Fruit fly (Drosophila melanogaster) whole organism, pupa: ENCODE data around the gene CG9270.

Source experiments
- CG10348 ChIP-seq: fragments of 200-800 bp; sonication (Bioruptor generic); IDR thresholded peaks from 2 replicates; pipeline ENCODE4 v1.3.6; 2022; ENCODE audit warnings: missing biosample characterization, missing genetic modification characterization
- CG12605 ChIP-seq: fragments of 200-800 bp; sonication (Bioruptor generic); IDR thresholded peaks from 2 replicates; pipeline ENCODE4 v1.3.6; 2022; ENCODE audit warnings: missing biosample characterization, missing genetic modification characterization
- CG14655 ChIP-seq: fragments of 200-800 bp; sonication (Bioruptor generic); optimal IDR thresholded peaks from 3 replicates; lab custom pipeline; 2017; ENCODE audit warnings: mild to moderate bottlenecking, missing biosample characterization, missing genetic modification reagents, missing genetic modification characterization
- CG17806 ChIP-seq: fragments of 200-800 bp; sonication (Bioruptor generic); optimal IDR thresholded peaks from 2 replicates; lab custom pipeline; 2018; ENCODE audit warnings: missing biosample characterization, mild to moderate bottlenecking, missing genetic modification characterization, moderate library complexity
- CG32121 ChIP-seq: fragments of 200-800 bp; sonication (Bioruptor generic); IDR thresholded peaks from 2 replicates; pipeline ENCODE4 v1.3.6; 2022; ENCODE audit warnings: missing biosample characterization, missing genetic modification characterization
- CG4496 ChIP-seq: fragments of 200-800 bp; sonication (Bioruptor generic); IDR thresholded peaks from 3 replicates; pipeline ENCODE4 v1.3.6; 2022; ENCODE audit warnings: missing biosample characterization, missing genetic modification characterization
- CG8159 ChIP-seq: fragments of 200-800 bp; sonication (Bioruptor generic); optimal IDR thresholded peaks from 3 replicates; lab custom pipeline; 2018; ENCODE audit warnings: missing biosample characterization, mild to moderate bottlenecking, missing genetic modification characterization, moderate library complexity
- CG9948 ChIP-seq: fragments of 200-800 bp; sonication (Bioruptor generic); optimal IDR thresholded peaks from 2 replicates; lab custom pipeline; 2018; ENCODE audit warnings: missing biosample characterization, mild to moderate bottlenecking, missing genetic modification characterization, moderate library complexity
- EcR ChIP-seq: fragments of 200-800 bp; sonication (Bioruptor generic); optimal IDR thresholded peaks from 3 replicates; lab custom pipeline; 2019; ENCODE audit warnings: missing biosample characterization, missing genetic modification characterization, mild to moderate bottlenecking, moderate library complexity, missing genetic modification reagents
- Ets98B ChIP-seq: fragments of 200-800 bp; sonication (Bioruptor generic); IDR thresholded peaks from 2 replicates; pipeline ENCODE4 v1.3.6; 2022; ENCODE audit warnings: missing biosample characterization, missing genetic modification characterization
- Pif1A ChIP-seq: fragments of 200-800 bp; sonication (Bioruptor generic); optimal IDR thresholded peaks from 3 replicates; lab custom pipeline; 2016; ENCODE audit warnings: missing biosample characterization, missing genetic modification characterization
- Pif1B ChIP-seq: fragments of 200-800 bp; sonication (Bioruptor generic); optimal IDR thresholded peaks from 3 replicates; lab custom pipeline; 2016; ENCODE audit warnings: missing biosample characterization, missing genetic modification characterization
- Snoo ChIP-seq: fragments of 200-800 bp; sonication (Bioruptor generic); optimal IDR thresholded peaks from 3 replicates; lab custom pipeline; 2017; ENCODE audit warnings: missing biosample characterization, mild to moderate bottlenecking, missing genetic modification characterization, inconsistent platforms
- fd96Ca ChIP-seq: fragments of 200-800 bp; sonication (Bioruptor generic); IDR thresholded peaks from 3 replicates; pipeline ENCODE4 v1.3.6; 2022; ENCODE audit warnings: missing biosample characterization, missing genetic modification characterization
- gl ChIP-seq: fragments of 200-800 bp; sonication (Bioruptor generic); optimal IDR thresholded peaks from 2 replicates; lab custom pipeline; 2018; ENCODE audit warnings: missing biosample characterization, mild to moderate bottlenecking, missing genetic modification characterization
- rn ChIP-seq: fragments of 200-800 bp; sonication (Bioruptor generic); IDR thresholded peaks from 2 replicates; pipeline ENCODE4 v1.3.6; 2022; ENCODE audit warnings: missing biosample characterization, missing genetic modification characterization

CG9270 gene

DNA sequence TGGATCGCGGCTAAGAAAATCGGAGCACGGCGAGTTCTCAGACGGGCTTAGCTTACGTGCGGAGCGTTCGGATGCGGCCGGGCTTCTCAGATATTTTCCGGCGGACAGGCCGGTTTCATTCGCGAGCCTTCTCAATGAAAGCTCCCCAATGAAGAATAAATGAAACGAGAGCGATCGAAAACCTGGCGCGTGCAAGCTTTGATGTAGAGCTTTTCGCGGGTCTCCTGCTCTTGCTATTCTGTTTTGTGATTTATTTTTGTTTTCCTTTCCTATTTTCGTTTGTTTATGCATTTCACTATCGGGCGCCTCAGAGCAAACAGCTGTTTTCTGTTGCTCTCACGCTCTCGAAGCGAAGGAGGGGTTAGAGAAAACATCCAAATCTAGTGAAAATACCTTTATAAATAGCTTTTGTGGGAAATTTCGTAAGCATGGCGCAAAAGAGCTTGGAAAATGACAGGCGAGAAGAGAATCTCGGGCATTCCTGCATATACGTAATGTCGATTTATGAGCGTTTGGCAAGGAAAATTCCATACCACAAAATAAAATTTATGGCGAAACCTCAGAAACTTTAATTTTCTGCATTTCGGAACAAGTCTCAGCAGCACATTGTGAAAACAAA lies 47.9 kb downstream of the CG9270 start:
- no peak for TF ChIP-seq CG32121 (GFP tag; lab: Robert Waterston, UW)
- peak; percentile 6; the same call in 1 of the 3 replicates for TF ChIP-seq fd96Ca (GFP tag; lab: Robert Waterston, UW)

DNA sequence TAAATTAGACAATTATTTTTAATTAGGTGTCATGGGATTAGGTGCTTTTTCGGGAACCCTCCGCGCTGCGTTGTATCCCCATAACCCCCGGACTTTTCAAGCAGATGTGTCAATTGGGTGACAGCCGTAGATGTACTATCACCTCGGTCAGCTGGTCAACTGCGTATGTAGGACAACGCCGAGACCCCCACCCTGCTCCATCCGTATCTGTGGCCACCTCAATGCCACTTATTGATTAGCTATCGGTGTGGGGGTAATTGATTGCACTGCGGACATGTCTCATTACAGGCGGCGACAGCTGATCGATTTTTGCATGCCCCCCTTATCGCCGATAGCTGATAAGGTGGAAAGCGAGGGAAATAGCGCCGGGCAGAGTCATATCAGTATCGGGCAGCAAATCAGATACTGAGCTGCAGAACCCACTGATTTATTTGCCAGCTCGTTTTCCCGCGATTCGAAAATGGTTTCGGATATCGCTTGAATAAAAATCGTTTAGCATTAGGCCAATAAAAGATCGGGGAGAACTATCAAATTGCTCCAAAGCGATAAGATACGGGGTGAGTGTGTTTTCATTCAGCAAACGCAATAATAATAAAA lies 50.2 kb downstream of the CG9270 start:
- 0 out of 3 replicates have a peak, but pooled peaks have one; percentile 18 for TF ChIP-seq fd96Ca (GFP tag; lab: Robert Waterston, UW)
- no peak for TF ChIP-seq CG4496 (GFP tag; lab: Robert Waterston, UW)

DNA sequence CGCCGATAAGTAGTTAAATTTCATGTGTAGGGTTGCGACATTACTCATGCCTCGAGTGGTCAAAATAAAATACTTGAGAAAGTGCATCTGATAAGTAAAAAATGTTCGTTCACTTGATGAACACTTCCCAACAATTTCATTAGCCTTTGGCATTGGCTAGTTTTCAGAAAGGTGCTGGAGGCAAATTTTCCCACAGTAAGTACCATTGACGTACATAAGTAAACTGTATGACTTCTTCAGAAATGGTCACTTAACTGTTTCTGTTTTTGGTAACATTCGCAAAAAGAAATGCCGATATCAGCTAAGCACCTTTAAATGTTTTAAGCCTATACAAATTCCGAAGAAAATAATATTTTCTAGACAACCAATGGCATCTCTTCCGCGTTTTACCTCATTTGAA lies 50.8 kb downstream of the CG9270 start:
- TF ChIP-seq Pif1A (no peak), CG8159 (no peak), Snoo (tag; lab: Kevin White, UChicago) (no peak), fd96Ca (GFP tag; lab: Robert Waterston, UW) (no peak), Pif1B (GFP tag; lab: Kevin White, UChicago) (no peak), CG14655 (GFP tag; lab: Kevin White, UChicago) (no peak), CG12605 (GFP tag; lab: Robert Waterston, UW) (no peak)
- TF ChIP-seq, all 21 proteins: peak for 0

DNA sequence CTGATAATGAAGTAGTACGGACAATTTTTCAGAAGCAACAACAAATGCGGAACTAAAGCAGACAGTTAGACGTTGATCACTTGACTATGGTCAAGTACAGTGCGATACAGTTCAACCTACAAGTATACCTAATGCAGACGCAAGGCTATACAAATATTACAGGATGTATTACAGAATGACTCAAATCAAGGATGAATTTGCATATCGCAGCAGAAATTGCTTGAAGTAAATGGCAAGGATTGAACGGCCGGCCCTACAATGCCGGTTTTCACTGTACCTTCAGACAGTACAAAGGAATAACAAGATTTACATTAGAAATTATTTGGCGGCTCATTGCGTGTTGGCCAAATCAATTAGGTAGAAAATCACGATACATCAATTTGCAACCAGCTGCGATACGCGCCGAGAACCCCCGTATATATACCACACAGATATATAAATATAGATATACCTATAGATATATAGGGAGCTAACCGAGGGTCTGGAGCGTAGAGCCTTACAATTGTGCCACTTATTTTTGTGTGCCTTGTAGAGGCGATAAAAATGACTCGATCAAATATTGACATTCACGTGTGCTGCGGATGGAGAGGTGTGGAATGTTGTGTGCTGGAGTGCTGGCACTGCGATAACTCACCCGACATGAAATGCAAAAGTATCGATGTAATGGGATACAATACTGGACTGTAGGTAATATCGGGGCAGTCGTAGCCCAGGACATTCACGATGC lies 52.4 kb downstream of the CG9270 start:
- peak; percentile 29 for TF ChIP-seq Pif1B (GFP tag; lab: Kevin White, UChicago)
- TF ChIP-seq fd96Ca (GFP tag; lab: Robert Waterston, UW): no peak
- peak; percentile 1 for TF ChIP-seq CG14655 (GFP tag; lab: Kevin White, UChicago)
- no peak for TF ChIP-seq CG10348 (GFP tag; lab: Robert Waterston, UW)
- peak; percentile 51 for TF ChIP-seq gl (tag; lab: Kevin White, UChicago)

DNA sequence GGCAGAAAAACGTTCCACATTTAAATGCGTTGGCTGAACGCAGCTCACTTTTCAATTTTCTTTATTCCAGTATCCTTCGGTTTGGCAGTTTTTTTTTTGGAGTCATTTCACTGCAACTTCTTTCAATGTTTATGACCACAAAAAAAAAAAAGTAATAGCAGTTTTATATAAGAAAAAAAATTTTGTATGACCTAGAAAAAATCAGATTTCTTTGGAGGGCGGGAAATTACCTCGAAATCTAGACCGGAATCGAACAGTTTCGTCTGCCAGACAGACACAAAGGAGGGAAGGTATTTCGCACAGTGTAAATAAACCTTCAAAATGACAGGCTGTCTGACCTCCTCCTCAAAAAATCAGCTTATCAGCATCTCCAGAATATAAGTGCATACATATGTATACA lies 53.4 kb downstream of the CG9270 start:
- TF ChIP-seq CG32121 (GFP tag; lab: Robert Waterston, UW) (no peak), rn (GFP tag; lab: Robert Waterston, UW) (no peak), CG17806 (tag; lab: Kevin White, UChicago) (no peak), Snoo (tag; lab: Kevin White, UChicago) (peak; percentile 38), gl (tag; lab: Kevin White, UChicago) (no peak), EcR (no peak)

DNA sequence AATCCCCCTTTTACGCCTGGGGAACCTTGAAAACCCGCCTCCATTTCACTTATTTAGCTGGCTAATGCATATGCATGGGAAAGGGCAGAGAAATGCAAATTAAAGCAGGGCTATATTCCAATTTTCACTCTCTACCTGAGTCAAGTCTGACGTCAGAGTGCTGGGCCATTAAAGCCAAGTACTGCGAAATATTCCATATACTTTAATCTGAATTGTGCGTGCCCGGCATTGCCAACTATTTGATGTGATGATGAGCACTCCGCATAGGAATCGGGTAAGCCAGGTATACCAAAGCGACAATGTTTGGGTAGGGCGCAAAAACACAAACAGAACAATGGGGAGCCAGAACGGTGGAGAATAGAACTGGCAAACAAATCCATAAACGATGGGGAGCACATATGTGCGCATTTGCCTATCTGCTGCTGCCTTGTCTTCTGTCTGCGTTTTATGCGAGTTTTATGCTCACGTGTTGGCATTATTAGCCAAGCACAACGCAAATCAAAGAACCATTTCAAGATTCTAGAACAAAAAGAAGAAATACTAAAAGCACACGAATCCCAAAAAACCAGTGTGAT lies 54.3 kb downstream of the CG9270 start:
- TF ChIP-seq Ets98B (GFP tag; lab: Robert Waterston, UW): no peak
- no peak for TF ChIP-seq CG14655 (GFP tag; lab: Kevin White, UChicago)
- TF ChIP-seq fd96Ca (GFP tag; lab: Robert Waterston, UW): no peak
- no peak for TF ChIP-seq CG9948 (tag; lab: Kevin White, UChicago)
